Worm (Caenorhabditis elegans) whole organism, young adult: ENCODE measurements around the gene C25H3.16.

ENCODE experiments used
- B0261.1 ChIP-seq: sonication (generic microtip); optimal IDR thresholded peaks from 2 replicates; lab custom pipeline; 2016; ENCODE audit warnings: mild to moderate bottlenecking, missing genetic modification characterization, moderate library complexity, missing compliant biosample characterization
- B0336.3 ChIP-seq: fragments of 200-800 bp; sonication (Bioruptor generic); IDR thresholded peaks from 2 replicates; pipeline ENCODE4 v1.3.6; 2022; ENCODE audit warnings: missing genetic modification characterization, missing compliant biosample characterization
- C06A6.2 ChIP-seq: fragments of 200-800 bp; sonication (Bioruptor generic); conservative IDR thresholded peaks from 2 replicates; pipeline ENCODE4 v1.3.6; 2022; ENCODE audit warnings: missing genetic modification characterization, missing compliant biosample characterization
- C17E4.6 ChIP-seq: fragments of 200-800 bp; sonication (Bioruptor generic); IDR thresholded peaks from 2 replicates; pipeline ENCODE4 v1.3.6; 2022; ENCODE audit warnings: missing genetic modification reagents, missing genetic modification characterization, missing compliant biosample characterization
- F22D6.2 ChIP-seq: sonication (generic microtip); optimal IDR thresholded peaks from 2 replicates; lab custom pipeline; 2016; ENCODE audit warnings: mild to moderate bottlenecking, missing genetic modification characterization, missing compliant biosample characterization
- F37B4.10 ChIP-seq: fragments of 200-800 bp; sonication (Bioruptor generic); IDR thresholded peaks from 2 replicates; pipeline ENCODE4 v1.3.6; 2022; ENCODE audit warnings: missing genetic modification characterization, missing compliant biosample characterization
- F39B2.1 ChIP-seq: fragments of 200-800 bp; sonication (Bioruptor generic); IDR thresholded peaks from 2 replicates; pipeline ENCODE4 v1.3.6; 2022; ENCODE audit warnings: missing genetic modification reagents, missing genetic modification characterization, missing compliant biosample characterization
- F49E8.2 ChIP-seq: sonication (generic microtip); optimal IDR thresholded peaks from 3 replicates; lab custom pipeline; 2017; ENCODE audit warnings: missing genetic modification characterization, mild to moderate bottlenecking, missing compliant biosample characterization, antibody characterized with exemption, moderate library complexity; ENCODE audit not compliant: insufficient read depth
- F52B5.7 ChIP-seq: sonication (generic microtip); optimal IDR thresholded peaks from 2 replicates; lab custom pipeline; 2016; ENCODE audit warnings: mild to moderate bottlenecking, missing genetic modification characterization, missing compliant biosample characterization
- K11D2.4 ChIP-seq: fragments of 200-800 bp; sonication (Bioruptor generic); IDR thresholded peaks from 2 replicates; pipeline ENCODE4 v1.3.6; 2022; ENCODE audit warnings: missing genetic modification reagents, missing genetic modification characterization, missing compliant biosample characterization
- T07F8.4 ChIP-seq: sonication (generic microtip); optimal IDR thresholded peaks from 2 replicates; lab custom pipeline; 2016; ENCODE audit warnings: mild to moderate bottlenecking, missing genetic modification characterization, moderate library complexity, missing compliant biosample characterization
- Y95B8A.8 ChIP-seq: fragments of 200-800 bp; sonication (Bioruptor generic); IDR thresholded peaks from 2 replicates; pipeline ENCODE4 v1.3.6; 2022; ENCODE audit warnings: missing genetic modification reagents, missing genetic modification characterization, missing compliant biosample characterization
- ZK185.1 ChIP-seq: sonication (generic microtip); optimal IDR thresholded peaks from 2 replicates; lab custom pipeline; 2016; ENCODE audit warnings: mild to moderate bottlenecking, missing genetic modification characterization, missing compliant biosample characterization; ENCODE audit not compliant: poor library complexity, severe bottlenecking
- akir-1 ChIP-seq: fragments of 200-800 bp; sonication (Bioruptor generic); optimal IDR thresholded peaks from 2 replicates; lab custom pipeline; 2018; ENCODE audit warnings: mild to moderate bottlenecking, missing genetic modification characterization, moderate library complexity, missing compliant biosample characterization
- athp-1 ChIP-seq: sonication (generic microtip); optimal IDR thresholded peaks from 2 replicates; lab custom pipeline; 2017; ENCODE audit warnings: mild to moderate bottlenecking, missing genetic modification characterization, missing compliant biosample characterization
- attf-6 ChIP-seq: fragments of 200-800 bp; sonication (Bioruptor generic); IDR thresholded peaks from 2 replicates; pipeline ENCODE4 v1.3.6; 2022; ENCODE audit warnings: missing genetic modification reagents, missing genetic modification characterization, missing compliant biosample characterization
- bed-2 ChIP-seq: fragments of 200-800 bp; sonication (Bioruptor generic); IDR thresholded peaks from 2 replicates; pipeline ENCODE4 v1.3.6; 2022; ENCODE audit warnings: missing genetic modification reagents, missing genetic modification characterization, missing compliant biosample characterization
- ceh-27 ChIP-seq: fragments of 200-800 bp; sonication (Bioruptor generic); optimal IDR thresholded peaks from 2 replicates; lab custom pipeline; 2018; ENCODE audit warnings: mild to moderate bottlenecking, missing genetic modification characterization, moderate library complexity, missing compliant biosample characterization
- ceh-91 ChIP-seq: fragments of 200-800 bp; sonication (Bioruptor generic); IDR thresholded peaks from 2 replicates; pipeline ENCODE4 v1.3.6; 2022; ENCODE audit warnings: missing genetic modification reagents, missing genetic modification characterization, missing compliant biosample characterization
- chd-7 ChIP-seq: sonication (generic microtip); optimal IDR thresholded peaks from 2 replicates; lab custom pipeline; 2016; ENCODE audit warnings: mild to moderate bottlenecking, missing genetic modification characterization, moderate library complexity, missing compliant biosample characterization
- die-1 ChIP-seq: sonication (generic microtip); optimal IDR thresholded peaks from 2 replicates; lab custom pipeline; 2016; ENCODE audit warnings: missing genotype, mild to moderate bottlenecking, missing genetic modification characterization, missing compliant biosample characterization
- dpl-1 ChIP-seq: fragments of 150-350 bp; optimal IDR thresholded peaks from 2 replicates; lab custom pipeline; 2014; ENCODE audit warnings: missing biosample characterization, missing genetic modification reagents, missing genetic modification characterization
- egl-18 ChIP-seq: fragments of 200-800 bp; sonication (Bioruptor generic); IDR thresholded peaks from 2 replicates; pipeline ENCODE4 v1.3.6; 2022; ENCODE audit warnings: missing genetic modification reagents, missing genetic modification characterization, missing compliant biosample characterization
- egl-44 ChIP-seq: fragments of 200-800 bp; sonication (Bioruptor generic); IDR thresholded peaks from 2 replicates; pipeline ENCODE4 v1.3.6; 2022; ENCODE audit warnings: missing genetic modification reagents, missing genetic modification characterization, missing compliant biosample characterization
- gei-17 ChIP-seq: fragments of 200-800 bp; sonication (Bioruptor generic); optimal IDR thresholded peaks from 2 replicates; lab custom pipeline; 2018; ENCODE audit warnings: mild to moderate bottlenecking, missing genetic modification characterization, missing compliant biosample characterization
- him-1 ChIP-seq: sonication (generic microtip); optimal IDR thresholded peaks from 2 replicates; lab custom pipeline; 2016; ENCODE audit warnings: missing genotype, missing genetic modification reagents, missing genetic modification characterization, missing compliant biosample characterization
- hlh-12 ChIP-seq: sonication (generic microtip); optimal IDR thresholded peaks from 2 replicates; lab custom pipeline; 2016; ENCODE audit warnings: missing genetic modification characterization, missing compliant biosample characterization
- hlh-26 ChIP-seq: fragments of 200-800 bp; sonication (Bioruptor generic); conservative IDR thresholded peaks from 2 replicates; pipeline ENCODE4 v1.3.6; 2022; ENCODE audit warnings: missing genetic modification reagents, missing genetic modification characterization, missing compliant biosample characterization
- hmg-20 ChIP-seq: fragments of 200-800 bp; sonication (Bioruptor generic); IDR thresholded peaks from 2 replicates; pipeline ENCODE4 v1.3.6; 2022; ENCODE audit warnings: missing genetic modification reagents, missing genetic modification characterization, missing compliant biosample characterization
- hsf-1 ChIP-seq: fragments of 200-800 bp; sonication (Bioruptor generic); IDR thresholded peaks from 2 replicates; pipeline ENCODE4 v1.3.6; 2022; ENCODE audit warnings: missing genetic modification reagents, missing genetic modification characterization, missing compliant biosample characterization
- lag-1 ChIP-seq: fragments of 200-800 bp; sonication (Bioruptor generic); IDR thresholded peaks from 2 replicates; pipeline ENCODE4 v1.3.6; 2022; ENCODE audit warnings: missing genetic modification reagents, missing genetic modification characterization, missing compliant biosample characterization
- lin-35 ChIP-seq, 3 experiments: fragments of 150-350 bp in 2 of 3; sonication (generic microtip) in 1 of 3; optimal IDR thresholded peaks; 2 replicates each; lab custom pipeline; 2014 to 2018; ENCODE audit warnings: missing biosample characterization in 3 of 3, missing genetic modification characterization in 3 of 3, missing genetic modification reagents in 3 of 3
- lin-40 ChIP-seq: sonication (generic microtip); optimal IDR thresholded peaks from 2 replicates; lab custom pipeline; 2016; ENCODE audit warnings: missing genetic modification characterization, mild to moderate bottlenecking, missing compliant biosample characterization, missing genotype, missing genetic modification reagents
- madf-10 ChIP-seq: sonication (generic microtip); optimal IDR thresholded peaks from 2 replicates; lab custom pipeline; 2016; ENCODE audit warnings: mild to moderate bottlenecking, missing genetic modification characterization, missing compliant biosample characterization
- madf-3 ChIP-seq: fragments of 200-800 bp; sonication (Bioruptor generic); IDR thresholded peaks from 2 replicates; pipeline ENCODE4 v1.3.6; 2022; ENCODE audit warnings: missing genetic modification reagents, missing genetic modification characterization, missing compliant biosample characterization
- mcd-1 ChIP-seq: fragments of 200-800 bp; sonication (Bioruptor generic); IDR thresholded peaks from 2 replicates; pipeline ENCODE4 v1.3.6; 2022; ENCODE audit warnings: missing genetic modification reagents, missing genetic modification characterization, missing compliant biosample characterization
- mxl-1 ChIP-seq: sonication (generic microtip); optimal IDR thresholded peaks from 2 replicates; lab custom pipeline; 2016; ENCODE audit warnings: missing genetic modification characterization, missing compliant biosample characterization
- nfya-1 ChIP-seq: sonication (generic microtip); optimal IDR thresholded peaks from 2 replicates; lab custom pipeline; 2017; ENCODE audit warnings: antibody characterized with exemption, missing compliant biosample characterization, missing genetic modification characterization, borderline replicate concordance; ENCODE audit not compliant: insufficient read depth
- nfyb-1 ChIP-seq: fragments of 200-800 bp; sonication (Bioruptor generic); IDR thresholded peaks from 2 replicates; pipeline ENCODE4 v1.3.6; 2022; ENCODE audit warnings: missing genetic modification reagents, missing genetic modification characterization, missing compliant biosample characterization
- nhr-27 ChIP-seq: fragments of 200-800 bp; sonication (Bioruptor generic); optimal IDR thresholded peaks from 2 replicates; lab custom pipeline; 2018; ENCODE audit warnings: mild to moderate bottlenecking, missing genetic modification characterization, moderate library complexity, missing compliant biosample characterization
- snpc-1.1 ChIP-seq: sonication (generic microtip); optimal IDR thresholded peaks from 2 replicates; lab custom pipeline; 2017; ENCODE audit warnings: missing genetic modification characterization, mild to moderate bottlenecking, missing compliant biosample characterization, antibody characterized with exemption, moderate library complexity, missing genotype, missing genetic modification reagents; ENCODE audit not compliant: insufficient read depth
- snpc-3.4 ChIP-seq: sonication (generic microtip); optimal IDR thresholded peaks from 2 replicates; lab custom pipeline; 2017; ENCODE audit warnings: missing genetic modification characterization, mild to moderate bottlenecking, missing compliant biosample characterization, antibody characterized with exemption, moderate library complexity, missing genotype, missing genetic modification reagents
- snpc-4 ChIP-seq, 5 experiments: fragments of 150-350 bp in 1 of 5; sonication (generic microtip) in 4 of 5; optimal IDR thresholded peaks; 2 replicates each; lab custom pipeline; 2014 to 2018; ENCODE audit warnings: missing genetic modification characterization in 5 of 5, missing biosample characterization in 3 of 5, antibody characterized with exemption in 2 of 5, mild to moderate bottlenecking in 2 of 5, missing compliant biosample characterization in 2 of 5, missing genotype in 2 of 5, moderate library complexity in 2 of 5, missing genetic modification reagents in 1 of 5
- tbp1 ChIP-seq: fragments of 200-800 bp; sonication (Bioruptor generic); optimal IDR thresholded peaks from 2 replicates; lab custom pipeline; 2018; ENCODE audit warnings: mild to moderate bottlenecking, missing genetic modification characterization, missing compliant biosample characterization
- unc-130 ChIP-seq: sonication (generic microtip); optimal IDR thresholded peaks from 2 replicates; lab custom pipeline; 2016; ENCODE audit warnings: missing genetic modification reagents, missing genetic modification characterization, missing compliant biosample characterization
- zim-3 ChIP-seq: sonication (generic microtip); optimal IDR thresholded peaks from 2 replicates; lab custom pipeline; 2017; ENCODE audit warnings: mild to moderate bottlenecking, missing genetic modification characterization, moderate library complexity, missing compliant biosample characterization
- ztf-26 ChIP-seq: sonication (generic microtip); optimal IDR thresholded peaks from 2 replicates; lab custom pipeline; 2017; ENCODE audit warnings: missing genetic modification characterization, missing compliant biosample characterization
- ztf-6 ChIP-seq: fragments of 200-800 bp; sonication (Bioruptor generic); IDR thresholded peaks from 2 replicates; pipeline ENCODE4 v1.3.6; 2022; ENCODE audit warnings: missing genetic modification reagents, missing genetic modification characterization, missing compliant biosample characterization

Gene C25H3.16

DNA sequence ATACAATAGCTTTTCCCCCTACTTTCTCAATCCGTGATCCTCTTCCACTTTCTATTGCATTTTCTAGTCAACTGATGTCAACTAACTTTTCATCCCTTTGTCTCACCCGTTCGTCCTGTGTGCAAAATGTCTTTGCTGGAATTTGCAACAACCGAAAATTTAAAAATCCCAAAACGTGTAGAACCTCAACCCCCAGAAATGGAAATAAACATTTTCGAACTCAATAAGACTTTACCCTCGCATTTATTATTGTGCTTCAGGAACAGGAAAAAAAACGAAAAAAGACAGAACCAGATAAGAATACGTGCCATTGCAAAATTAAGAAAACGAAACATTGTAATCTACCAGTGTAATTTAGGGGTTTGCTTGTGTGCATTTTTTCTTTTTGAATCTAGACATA is 46.0 kb downstream of the C25H3.16 start (continued):
- TF ChIP-seq akir-1 (no peak), nhr-27 (tag; lab: Kevin White, UChicago) (no peak), snpc-4 (GFP tag; optimal IDR thresholded peaks at IDR 0.05; lab: Kevin White, UChicago) (peak; percentile 24), snpc-4 (tag; optimal IDR thresholded peaks at IDR 0.05; lab: Kevin White, UChicago) (peak in 1 of 4 experiments; percentile 30), K11D2.4 (GFP tag; lab: Robert Waterston, UW) (no peak), hsf-1 (GFP tag; lab: Robert Waterston, UW) (peak; percentile 67), egl-44 (no peak), nfyb-1 (GFP tag; lab: Robert Waterston, UW) (peak; percentile 58; the same call in 1 of the 2 replicates), snpc-3.4 (tag; lab: Kevin White, UChicago) (peak; percentile 50), F22D6.2 (tag; lab: Kevin White, UChicago) (no peak), mxl-1 (no peak), chd-7 (tag; lab: Kevin White, UChicago) (no peak), lag-1 (GFP tag; lab: Robert Waterston, UW) (no peak), C17E4.6 (no peak), ztf-6 (GFP tag; lab: Robert Waterston, UW) (no peak), athp-1 (tag; lab: Kevin White, UChicago) (no peak), lin-40 (tag; lab: Kevin White, UChicago) (no peak), ceh-27 (no peak), dpl-1 (no peak), him-1 (tag; lab: Kevin White, UChicago) (peak; percentile 3), zim-3 (tag; lab: Kevin White, UChicago) (no peak), ceh-91 (GFP tag; lab: Robert Waterston, UW) (no peak), egl-18 (GFP tag; lab: Robert Waterston, UW) (no peak), F49E8.2 (tag; lab: Kevin White, UChicago) (no peak), B0261.1 (tag; lab: Kevin White, UChicago) (no peak), ztf-26 (tag; lab: Kevin White, UChicago) (no peak), lin-35 (GFP tag; optimal IDR thresholded peaks at IDR 0.05; lab: Kevin White, UChicago) (no peak), F52B5.7 (tag; lab: Kevin White, UChicago) (peak; percentile 43), bed-2 (GFP tag; lab: Robert Waterston, UW) (no peak), hlh-26 (GFP tag; lab: Robert Waterston, UW) (no peak), B0336.3 (GFP tag; lab: Robert Waterston, UW) (peak; percentile 60; the same call in 1 of the 2 replicates), C06A6.2 (GFP tag; lab: Robert Waterston, UW) (no peak), T07F8.4 (tag; lab: Kevin White, UChicago) (no peak), F39B2.1 (GFP tag; lab: Robert Waterston, UW) (no peak), madf-10 (tag; lab: Kevin White, UChicago) (no peak), hmg-20 (no peak), gei-17 (no peak), attf-6 (no peak), snpc-1.1 (tag; lab: Kevin White, UChicago) (no peak), ZK185.1 (tag; lab: Kevin White, UChicago) (peak; percentile 35), unc-130 (GFP tag; lab: Kevin White, UChicago) (no peak), tbp1 (no peak), die-1 (tag; lab: Kevin White, UChicago) (no peak), mcd-1 (no peak), madf-3 (GFP tag; lab: Robert Waterston, UW) (no peak), nfya-1 (tag; lab: Kevin White, UChicago) (no peak), Y95B8A.8 (peak; percentile 63; the same call in 1 of the 2 replicates), F37B4.10 (GFP tag; lab: Robert Waterston, UW) (no peak), hlh-12 (tag; lab: Kevin White, UChicago) (no peak)
